Fruit fly (Drosophila melanogaster) S2 (cell line): ENCODE measurements around the gene CG17192.

ENCODE experiments used
- CG8478 ChIP-seq: fragments of >200 bp; optimal IDR thresholded peaks from 2 replicates; lab custom pipeline; 2018
- CTCF ChIP-seq, 2 experiments: fragments of >200 bp; optimal IDR thresholded peaks; 2 replicates each; lab custom pipeline; 2018

DNA sequence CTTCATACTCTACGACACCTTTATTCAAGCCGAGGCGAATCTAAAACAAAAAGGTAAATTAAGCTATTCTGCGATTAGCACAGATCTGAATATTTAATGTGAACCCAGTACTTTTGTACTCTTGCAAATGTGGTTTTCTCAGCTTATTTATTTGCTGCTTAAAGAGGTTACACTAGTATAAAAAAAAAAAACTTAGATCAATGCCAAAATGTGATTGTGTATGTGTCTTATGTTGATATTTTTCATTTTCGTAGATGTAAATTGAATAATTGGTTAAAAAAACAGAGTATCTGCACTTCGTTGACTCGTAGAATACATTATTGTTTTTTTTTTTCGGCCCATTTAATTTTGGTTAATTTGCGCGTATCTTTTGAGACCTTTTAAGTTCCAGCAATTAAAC lies 48.3 kb downstream of the CG17192 start:
- TF ChIP-seq CG8478 (lab: Kevin White, UChicago), result no peak
- no peak for TF ChIP-seq CTCF (optimal IDR thresholded peaks at IDR 0.05; lab: Kevin White, UChicago)
